Worm (Caenorhabditis elegans) whole organism, L2 larva: ENCODE data around the gene C53D6.11.

Experiments used
- ceh-82 ChIP-seq: fragments of 150-350 bp; optimal IDR thresholded peaks from 2 replicates; lab custom pipeline; 2014; ENCODE audit warnings: missing biosample characterization, missing genetic modification characterization
- fos-1 ChIP-seq: fragments of 150-350 bp; optimal IDR thresholded peaks from 2 replicates; lab custom pipeline; 2014; ENCODE audit warnings: missing biosample characterization, missing genetic modification characterization
- mbf-1 ChIP-seq: sonication (generic microtip); optimal IDR thresholded peaks from 2 replicates; lab custom pipeline; 2017; ENCODE audit warnings: missing biosample characterization, missing genetic modification characterization
- unc-62 ChIP-seq: fragments of 150-350 bp; optimal IDR thresholded peaks from 2 replicates; lab custom pipeline; 2014; ENCODE audit warnings: missing biosample characterization, missing genetic modification reagents, missing genetic modification characterization

DNA sequence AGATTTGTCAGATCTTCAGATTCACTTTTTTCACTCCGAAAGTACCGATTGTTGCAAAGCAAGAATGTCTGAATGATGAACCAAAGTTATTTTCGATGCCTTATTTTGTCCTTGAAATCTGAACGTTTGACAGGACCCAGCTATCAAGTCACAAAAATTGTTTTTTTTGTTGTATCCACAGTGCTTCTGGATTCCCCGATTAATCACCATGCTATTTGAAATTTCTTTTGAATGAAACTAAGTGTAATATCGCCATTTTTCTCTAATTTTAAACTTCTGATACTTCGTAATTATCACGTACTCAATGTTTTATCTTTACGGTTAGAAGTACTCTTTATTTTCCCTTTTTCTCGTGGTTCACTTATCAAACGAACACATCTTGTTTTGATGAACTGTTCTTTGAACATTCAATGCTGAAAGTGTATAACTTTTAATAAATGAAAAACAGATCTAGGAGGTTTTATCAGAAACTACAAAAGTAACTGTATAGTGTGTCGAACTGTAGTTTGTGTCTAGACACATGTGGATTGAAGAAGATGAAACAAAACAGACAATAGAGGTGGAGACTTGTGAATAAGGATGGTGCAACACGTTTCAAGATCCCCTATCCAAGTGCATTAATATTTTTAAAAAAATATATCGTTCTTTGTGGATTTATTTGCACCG lies 41.3 kb downstream of the C53D6.11 start:
- TF ChIP-seq unc-62 (no peak), ceh-82 (tag; lab: Kevin White, UChicago) (no peak), mbf-1 (tag; lab: Kevin White, UChicago) (no peak), fos-1 (tag; lab: Kevin White, UChicago) (no peak)
